Fruit fly (Drosophila melanogaster) S2 (cell line): Measurements from ENCODE around the gene Plod.

Experiments used
- CG8478 ChIP-seq: fragments of >200 bp; optimal IDR thresholded peaks from 2 replicates; lab custom pipeline; 2018
- CTCF ChIP-seq, 2 experiments: fragments of >200 bp; optimal IDR thresholded peaks; 2 replicates each; lab custom pipeline; 2018

Gene Plod

DNA sequence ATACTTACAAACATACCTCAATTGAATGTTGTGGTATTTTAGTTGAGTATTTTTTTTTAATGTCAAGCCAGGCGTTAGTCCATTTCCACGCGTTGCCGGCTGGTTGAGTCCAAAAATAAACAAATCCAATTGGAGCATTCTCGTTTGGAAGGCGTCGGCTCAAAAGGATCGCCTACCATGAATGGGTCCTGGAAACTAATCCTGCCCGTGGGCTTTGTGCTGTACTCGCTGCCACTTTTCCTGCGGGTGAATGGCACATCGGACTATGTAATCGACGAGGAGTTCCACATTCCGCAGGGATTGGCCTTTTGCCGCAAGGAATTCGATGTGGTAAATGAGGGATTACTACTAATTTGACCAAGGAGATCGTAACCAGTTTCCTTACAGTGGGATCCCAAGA, 40.9 kb downstream of the Plod start, which contains the start of gene Alg10:
TSS of gene Alg10 (plus strand) at position 73 of the 400 bp plus-strand sequence.
- TF ChIP-seq CTCF (optimal IDR thresholded peaks at IDR 0.05; lab: Kevin White, UChicago) (no peak), CG8478 (lab: Kevin White, UChicago) (no peak)

DNA sequence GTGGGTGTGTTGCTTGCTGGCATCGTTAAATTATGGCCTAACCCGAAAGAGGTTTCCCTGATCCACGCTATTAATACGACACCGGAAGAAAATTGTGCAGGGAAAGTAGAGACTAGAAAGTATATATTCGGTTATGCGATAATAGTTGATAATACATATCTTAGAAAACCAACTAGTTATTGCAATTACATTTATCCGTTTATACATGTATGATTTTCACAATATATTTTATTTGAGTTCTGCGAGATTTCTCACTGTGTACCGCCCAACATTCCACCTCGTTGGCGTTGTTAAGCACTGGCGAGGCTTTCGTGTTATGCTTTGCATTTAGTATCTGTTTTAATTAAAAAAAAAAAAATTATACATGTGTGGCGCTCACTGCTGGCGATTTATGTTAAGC, 50.4 kb downstream of the Plod start:
- no peak for TF ChIP-seq CG8478 (lab: Kevin White, UChicago)
- TF ChIP-seq CTCF (optimal IDR thresholded peaks at IDR 0.05; lab: Kevin White, UChicago): no peak

DNA sequence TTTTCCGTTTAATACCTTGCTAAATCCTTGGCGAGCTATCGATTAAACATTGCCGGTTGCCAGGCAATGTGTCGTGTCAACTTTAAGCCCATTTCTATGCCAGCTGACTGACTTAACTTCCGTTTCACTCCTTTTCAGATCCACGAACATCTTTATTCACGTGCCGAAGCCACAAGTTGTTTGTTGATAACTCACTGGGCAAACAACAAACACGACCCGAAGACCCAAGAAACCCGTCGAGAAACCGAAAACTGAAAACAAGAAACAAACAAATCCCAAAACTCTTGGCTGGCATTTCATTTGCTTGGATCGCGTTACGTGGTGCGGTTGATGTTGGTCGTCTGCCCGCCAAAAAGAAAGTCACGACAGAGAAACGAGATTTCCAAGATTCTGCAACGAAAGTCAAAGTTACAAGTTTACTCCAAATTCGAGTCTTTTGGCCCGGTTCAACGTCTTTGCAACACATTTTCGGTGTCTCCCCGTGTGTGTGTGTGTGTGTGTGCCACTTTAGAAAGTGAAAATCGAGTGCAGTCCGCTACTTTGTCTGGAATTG, 55.0 kb downstream of the Plod start, which contains the start of gene CG6216:
TSS of gene CG6216 (minus strand) at position 51 of the 553 bp plus-strand sequence.
- TF ChIP-seq CTCF (optimal IDR thresholded peaks at IDR 0.05; lab: Kevin White, UChicago): no peak
- no peak for TF ChIP-seq CG8478 (lab: Kevin White, UChicago)

DNA sequence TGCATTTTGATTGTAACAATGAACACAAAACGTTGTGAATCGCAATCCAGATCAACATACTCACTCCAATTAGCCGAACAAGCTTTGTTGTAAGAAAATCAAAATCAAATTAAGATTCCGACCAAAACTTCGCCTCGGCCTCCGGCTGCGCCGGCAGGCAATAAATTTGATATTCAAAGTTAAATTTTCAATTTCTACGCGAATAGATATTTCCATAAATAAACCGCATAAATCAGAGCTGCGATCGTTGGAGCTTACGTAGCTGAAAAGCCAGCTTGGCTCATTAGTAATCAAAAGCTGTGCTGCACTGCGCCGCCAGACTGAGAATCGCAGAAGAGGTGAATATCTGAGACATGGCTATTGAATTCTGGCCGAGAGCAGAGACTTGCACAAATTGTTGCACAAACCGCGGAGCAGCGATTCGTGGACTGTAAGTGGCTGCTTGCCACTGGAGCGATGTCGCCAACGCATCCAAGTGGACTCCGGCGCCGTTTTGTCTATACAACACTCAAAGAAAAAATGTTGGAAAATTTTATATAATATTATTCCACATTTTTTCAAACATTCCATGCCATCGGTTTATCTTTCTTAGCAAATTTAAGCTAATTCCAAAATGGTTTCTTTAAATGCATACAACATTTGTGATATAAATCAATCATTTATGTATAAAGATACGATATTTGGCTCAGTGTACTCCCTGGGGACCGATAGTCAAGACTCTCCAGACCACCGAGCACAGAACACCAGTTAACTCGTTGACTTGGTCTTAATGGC, 57.2 kb downstream of the Plod start:
- no peak for TF ChIP-seq CG8478 (lab: Kevin White, UChicago)
- no peak for TF ChIP-seq CTCF (optimal IDR thresholded peaks at IDR 0.05; lab: Kevin White, UChicago)
